Fruit fly (Drosophila melanogaster): ENCODE data around the gene CG10598.

DNA sequence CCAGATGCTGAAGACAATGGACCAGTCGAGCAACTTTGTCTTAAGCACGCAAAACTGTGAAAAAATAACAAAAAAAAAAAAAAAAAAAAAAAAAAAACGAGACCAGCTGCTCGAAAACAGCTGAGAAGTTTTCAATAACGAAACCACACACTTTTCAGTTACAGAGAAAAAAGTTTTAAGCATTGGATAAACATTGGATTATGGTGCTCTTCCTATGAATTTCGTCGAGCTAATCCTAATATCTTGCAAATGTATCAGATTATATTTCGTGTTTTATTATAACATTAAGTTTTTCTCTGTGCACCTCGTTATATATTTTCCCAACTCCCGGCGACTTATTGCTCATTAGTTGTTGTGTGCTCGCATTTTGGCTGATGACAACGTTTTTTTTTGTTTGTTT, 50.1 kb downstream of the CG10598 start:
- TF ChIP-seq CG12768 (GFP tag; optimal IDR thresholded peaks at IDR 0.05) (no peak), CG1620 (GFP tag; optimal IDR thresholded peaks at IDR 0.05) (no peak), cnc (optimal IDR thresholded peaks at IDR 0.05) (no peak), cic (GFP tag; optimal IDR thresholded peaks at IDR 0.05) (no peak)

Measured in whole organism, adult.